Fruit fly (Drosophila melanogaster) whole organism, adult: ENCODE measurements around the gene CG6225.

Experiments used
- CG11617 ChIP-seq: fragments of 200-800 bp; sonication (Bioruptor generic); optimal IDR thresholded peaks from 2 replicates; lab custom pipeline; 2017; ENCODE audit warnings: mild to moderate bottlenecking, missing biosample characterization, missing genetic modification reagents, missing genetic modification characterization
- CG12768 ChIP-seq: fragments of 200-800 bp; sonication (Bioruptor generic); optimal IDR thresholded peaks from 2 replicates; lab custom pipeline; 2017; ENCODE audit warnings: missing biosample characterization, missing genetic modification characterization, mild to moderate bottlenecking, moderate library complexity, missing genetic modification reagents
- CG14711 ChIP-seq: fragments of 200-800 bp; sonication (Bioruptor generic); optimal IDR thresholded peaks from 2 replicates; lab custom pipeline; 2018; ENCODE audit warnings: missing biosample characterization, mild to moderate bottlenecking, missing genetic modification characterization, moderate library complexity
- CG1620 ChIP-seq: fragments of 200-800 bp; sonication (Bioruptor generic); optimal IDR thresholded peaks from 2 replicates; lab custom pipeline; 2016; ENCODE audit warnings: missing biosample characterization, missing genetic modification characterization
- CG33017 ChIP-seq: fragments of 200-800 bp; sonication (Bioruptor generic); optimal IDR thresholded peaks from 2 replicates; lab custom pipeline; 2018; ENCODE audit warnings: missing biosample characterization, mild to moderate bottlenecking, missing genetic modification characterization, moderate library complexity
- CG5204 ChIP-seq: fragments of 200-800 bp; sonication (Bioruptor generic); optimal IDR thresholded peaks from 2 replicates; lab custom pipeline; 2016; ENCODE audit warnings: missing biosample characterization, missing genetic modification characterization
- CG7045 ChIP-seq: fragments of 200-800 bp; sonication (Bioruptor generic); optimal IDR thresholded peaks from 2 replicates; lab custom pipeline; 2017; ENCODE audit warnings: missing biosample characterization, mild to moderate bottlenecking, missing genetic modification characterization
- CG7101 ChIP-seq: fragments of 200-800 bp; sonication (Bioruptor generic); optimal IDR thresholded peaks from 2 replicates; lab custom pipeline; 2018; ENCODE audit warnings: missing biosample characterization, mild to moderate bottlenecking, missing genetic modification characterization, moderate library complexity
- Clk ChIP-seq: fragments of 200-800 bp; sonication (Bioruptor generic); optimal IDR thresholded peaks from 2 replicates; lab custom pipeline; 2017; ENCODE audit warnings: missing biosample characterization, missing genetic modification characterization
- Crg-1 ChIP-seq: fragments of 200-800 bp; sonication (Bioruptor generic); optimal IDR thresholded peaks from 2 replicates; lab custom pipeline; 2016; ENCODE audit warnings: missing biosample characterization, missing genetic modification characterization
- Hr96 ChIP-seq: fragments of 200-800 bp; sonication (Bioruptor generic); optimal IDR thresholded peaks from 2 replicates; lab custom pipeline; 2016; ENCODE audit warnings: missing biosample characterization, missing genetic modification characterization
- Mnt ChIP-seq: fragments of 200-800 bp; sonication (Bioruptor generic); optimal IDR thresholded peaks from 2 replicates; lab custom pipeline; 2016; ENCODE audit warnings: missing biosample characterization, mild to moderate bottlenecking, missing genetic modification characterization
- bab1 ChIP-seq: fragments of 200-800 bp; sonication (Bioruptor generic); optimal IDR thresholded peaks from 3 replicates; lab custom pipeline; 2019; ENCODE audit warnings: missing biosample characterization, mild to moderate bottlenecking, missing genetic modification characterization, moderate library complexity
- cic ChIP-seq: fragments of 200-800 bp; sonication (Bioruptor generic); optimal IDR thresholded peaks from 2 replicates; lab custom pipeline; 2017; ENCODE audit warnings: missing biosample characterization, mild to moderate bottlenecking, missing genetic modification characterization, moderate library complexity
- cnc ChIP-seq, 2 experiments: fragments of >200 bp; optimal IDR thresholded peaks; 2 replicates each; lab custom pipeline; 2017
- kay ChIP-seq: fragments of 200-800 bp; sonication (Bioruptor generic); peaks from one replicate; lab custom pipeline; 2016; ENCODE audit warnings: missing biosample characterization, missing genetic modification characterization, borderline replicate concordance
- ovo ChIP-seq: fragments of 200-800 bp; sonication (Bioruptor generic); optimal IDR thresholded peaks from 2 replicates; lab custom pipeline; 2016; ENCODE audit warnings: missing biosample characterization, missing genetic modification characterization
- pad ChIP-seq: fragments of 200-800 bp; sonication (Bioruptor generic); optimal IDR thresholded peaks from 3 replicates; lab custom pipeline; 2017; ENCODE audit warnings: missing biosample characterization, missing genetic modification characterization, mild to moderate bottlenecking, moderate library complexity, missing genetic modification reagents
- tj ChIP-seq: fragments of 200-800 bp; sonication (Bioruptor generic); optimal IDR thresholded peaks from 3 replicates; lab custom pipeline; 2017; ENCODE audit warnings: missing biosample characterization, mild to moderate bottlenecking, missing genetic modification characterization, moderate library complexity
- toe ChIP-seq: fragments of 200-800 bp; sonication (Bioruptor generic); optimal IDR thresholded peaks from 2 replicates; lab custom pipeline; 2016; ENCODE audit warnings: missing biosample characterization, missing genetic modification characterization

Gene CG6225

DNA sequence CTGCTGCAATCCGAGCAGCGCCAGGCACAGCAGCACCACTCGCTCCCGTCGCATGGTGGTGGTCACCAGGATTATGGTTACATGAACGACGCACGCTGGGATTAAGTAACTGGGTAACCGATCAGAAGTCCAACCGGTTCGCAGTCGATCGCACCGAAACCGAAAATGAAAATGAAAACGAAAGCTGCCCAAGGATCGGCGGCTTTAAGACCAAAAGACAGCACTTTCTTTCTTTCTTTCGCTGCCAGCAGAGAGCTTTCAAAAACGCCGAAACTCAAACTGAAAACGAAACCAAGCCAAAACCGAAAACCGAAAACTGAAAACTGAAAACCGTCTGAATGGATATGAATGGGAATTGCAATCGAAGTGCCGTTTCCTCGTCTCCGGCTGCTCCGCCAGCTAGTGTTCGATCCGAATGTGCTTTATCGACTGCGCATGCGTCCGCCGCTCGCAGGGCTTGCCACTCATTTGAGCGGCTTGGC lies 12.3 kb upstream of the CG6225 start, which contains the start of gene CG6753:
Gene CG6753, minus strand, starts transcription at position 432 of the 482 bp plus-strand sequence.
- TF ChIP-seq CG1620 (GFP tag; lab: Kevin White, UChicago), result no peak
- TF ChIP-seq Hr96 (GFP tag; lab: Kevin White, UChicago), result no peak
- no peak for TF ChIP-seq kay (GFP tag; lab: Kevin White, UChicago)
- no peak for TF ChIP-seq Mnt (GFP tag; lab: Kevin White, UChicago)
- no peak for TF ChIP-seq Clk (GFP tag; lab: Kevin White, UChicago)
- no peak for TF ChIP-seq cic (GFP tag; lab: Kevin White, UChicago)
- no peak for TF ChIP-seq tj (GFP tag; lab: Kevin White, UChicago)
- no peak for TF ChIP-seq cnc (optimal IDR thresholded peaks at IDR 0.05; lab: Kevin White, UChicago)
- no peak for TF ChIP-seq CG7101 (tag; lab: Kevin White, UChicago)
- no peak for TF ChIP-seq toe (GFP tag; lab: Kevin White, UChicago)
- no peak for TF ChIP-seq CG33017 (tag; lab: Kevin White, UChicago)
- TF ChIP-seq CG12768 (GFP tag; lab: Kevin White, UChicago), result no peak
- TF ChIP-seq CG11617 (GFP tag; lab: Kevin White, UChicago), result no peak
- no peak for TF ChIP-seq Crg-1 (GFP tag; lab: Kevin White, UChicago)
- TF ChIP-seq CG7045 (GFP tag; lab: Kevin White, UChicago), result no peak
- no peak for TF ChIP-seq CG14711 (tag; lab: Kevin White, UChicago)
- no peak for TF ChIP-seq pad (GFP tag; lab: Kevin White, UChicago)

- TF ChIP-seq Clk (GFP tag; lab: Kevin White, UChicago) (no peak), cic (GFP tag; lab: Kevin White, UChicago) (no peak), tj (GFP tag; lab: Kevin White, UChicago) (no peak), bab1 (GFP tag; lab: Kevin White, UChicago) (no peak), kay (GFP tag; lab: Kevin White, UChicago) (no peak), CG11617 (GFP tag; lab: Kevin White, UChicago) (no peak), Hr96 (GFP tag; lab: Kevin White, UChicago) (no peak), CG33017 (tag; lab: Kevin White, UChicago) (no peak), Mnt (GFP tag; lab: Kevin White, UChicago) (no peak), CG14711 (tag; lab: Kevin White, UChicago) (no peak), pad (GFP tag; lab: Kevin White, UChicago) (no peak), CG1620 (GFP tag; lab: Kevin White, UChicago) (no peak), ovo (GFP tag; lab: Kevin White, UChicago) (no peak), CG7045 (GFP tag; lab: Kevin White, UChicago) (no peak), toe (GFP tag; lab: Kevin White, UChicago) (no peak), CG5204 (GFP tag; lab: Kevin White, UChicago) (no peak), CG12768 (GFP tag; lab: Kevin White, UChicago) (no peak)
Measured at dm6 chr3R:12644621-12645310, 9.6 kb upstream of the CG6225 start.

- TF ChIP-seq cnc (optimal IDR thresholded peaks at IDR 0.05; lab: Kevin White, UChicago) (no peak), kay (GFP tag; lab: Kevin White, UChicago) (no peak), Crg-1 (GFP tag; lab: Kevin White, UChicago) (no peak), cic (GFP tag; lab: Kevin White, UChicago) (no peak), CG12768 (GFP tag; lab: Kevin White, UChicago) (no peak), CG7045 (GFP tag; lab: Kevin White, UChicago) (no peak), CG1620 (GFP tag; lab: Kevin White, UChicago) (no peak), Clk (GFP tag; lab: Kevin White, UChicago) (no peak), CG33017 (tag; lab: Kevin White, UChicago) (no peak), Hr96 (GFP tag; lab: Kevin White, UChicago) (no peak), ovo (GFP tag; lab: Kevin White, UChicago) (no peak), toe (GFP tag; lab: Kevin White, UChicago) (no peak), tj (GFP tag; lab: Kevin White, UChicago) (no peak), CG11617 (GFP tag; lab: Kevin White, UChicago) (no peak), Mnt (GFP tag; lab: Kevin White, UChicago) (no peak)
Measured at dm6 chr3R:12645771-12646317, 8.5 kb upstream of the CG6225 start.

DNA sequence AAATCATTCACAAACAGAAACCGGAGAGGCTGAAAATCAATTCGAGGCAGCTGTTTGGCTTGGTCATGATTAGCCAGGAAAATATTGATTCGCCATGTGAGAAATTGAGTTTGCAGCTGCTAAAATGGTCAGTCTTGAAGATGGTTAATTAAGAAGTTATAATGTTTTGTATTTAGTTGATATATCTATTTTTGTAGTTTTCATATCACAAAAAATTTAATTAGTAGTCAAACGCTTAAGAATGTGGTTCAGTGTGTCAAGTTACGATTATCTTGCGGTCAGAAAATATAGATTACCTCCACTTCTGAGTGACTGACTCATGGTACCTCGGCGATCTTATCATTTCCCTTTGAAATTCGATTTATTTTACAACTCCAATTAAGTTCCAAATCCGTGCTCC lies 7.5 kb upstream of the CG6225 start:
- TF ChIP-seq pad (GFP tag; lab: Kevin White, UChicago) (no peak), kay (GFP tag; lab: Kevin White, UChicago) (peak; percentile 54), CG5204 (GFP tag; lab: Kevin White, UChicago) (no peak)

- no peak for TF ChIP-seq CG11617 (GFP tag; lab: Kevin White, UChicago)
- no peak for TF ChIP-seq Crg-1 (GFP tag; lab: Kevin White, UChicago)
- no peak for TF ChIP-seq pad (GFP tag; lab: Kevin White, UChicago)
- TF ChIP-seq toe (GFP tag; lab: Kevin White, UChicago), result no peak
- no peak for TF ChIP-seq ovo (GFP tag; lab: Kevin White, UChicago)
Measured at dm6 chr3R:12647348-12647747, 7.0 kb upstream of the CG6225 start.
